Worm (Caenorhabditis elegans) whole organism, young adult: ENCODE data around the gene ver-4.

Source experiments
- B0035.1 ChIP-seq: sonication (generic microtip); optimal IDR thresholded peaks from 2 replicates; lab custom pipeline; 2016; ENCODE audit warnings: missing genetic modification characterization, mild to moderate bottlenecking, missing compliant biosample characterization, missing genotype, missing genetic modification reagents
- cebp-2 ChIP-seq: fragments of 200-800 bp; sonication (Bioruptor generic); IDR thresholded peaks from 2 replicates; pipeline ENCODE4 v1.3.6; 2022; ENCODE audit warnings: missing genetic modification characterization, missing compliant biosample characterization
- ceh-100 ChIP-seq: fragments of 200-800 bp; sonication (Bioruptor generic); IDR thresholded peaks from 2 replicates; pipeline ENCODE4 v1.3.6; 2022; ENCODE audit warnings: missing genetic modification reagents, missing genetic modification characterization, missing compliant biosample characterization
- die-1 ChIP-seq: sonication (generic microtip); optimal IDR thresholded peaks from 2 replicates; lab custom pipeline; 2016; ENCODE audit warnings: missing genotype, mild to moderate bottlenecking, missing genetic modification characterization, missing compliant biosample characterization
- lin-54 ChIP-seq: fragments of 200-800 bp; sonication (Bioruptor generic); optimal IDR thresholded peaks from 2 replicates; lab custom pipeline; 2018; ENCODE audit warnings: mild to moderate bottlenecking, missing genetic modification characterization, missing compliant biosample characterization
- zfh-2 ChIP-seq: fragments of 200-800 bp; sonication (Bioruptor generic); conservative IDR thresholded peaks from 2 replicates; pipeline ENCODE4 v1.3.6; 2022; ENCODE audit warnings: missing genetic modification reagents, missing genetic modification characterization, missing compliant biosample characterization
- ztf-6 ChIP-seq: fragments of 200-800 bp; sonication (Bioruptor generic); IDR thresholded peaks from 2 replicates; pipeline ENCODE4 v1.3.6; 2022; ENCODE audit warnings: missing genetic modification reagents, missing genetic modification characterization, missing compliant biosample characterization

ce11 chrX:10982051-10982450 lies at the start of gene ver-4:
- TF ChIP-seq ztf-6 (no peak), lin-54 (GFP tag; lab: Kevin White, UChicago) (no peak), cebp-2 (GFP tag; lab: Robert Waterston, UW) (no peak), zfh-2 (no peak), ceh-100 (GFP tag; lab: Robert Waterston, UW) (no peak), die-1 (no peak), B0035.1 (tag; lab: Kevin White, UChicago) (no peak)
